Worm (Caenorhabditis elegans) whole organism, L4 larva: Measurements from ENCODE around the gene sri-69.

ENCODE experiments used
- D1046.2 ChIP-seq: fragments of 200-800 bp; sonication (Bioruptor generic); IDR thresholded peaks from 2 replicates; pipeline ENCODE4 v1.3.6; 2022; ENCODE audit warnings: missing genetic modification characterization, missing compliant biosample characterization
- F44E2.7 ChIP-seq: fragments of 200-800 bp; sonication (Bioruptor generic); IDR thresholded peaks from 2 replicates; pipeline ENCODE4 v2.1.2; 2022; ENCODE audit warnings: missing genetic modification characterization, missing compliant biosample characterization
- R02D3.7 ChIP-seq: fragments of 150-350 bp; sonication (generic microtip); optimal IDR thresholded peaks from 3 replicates; lab custom pipeline; 2014; ENCODE audit warnings: missing biosample characterization, missing genetic modification characterization
- T26A8.4 ChIP-seq: fragments of 200-800 bp; sonication (Bioruptor generic); IDR thresholded peaks from 2 replicates; pipeline ENCODE4 v1.3.6; 2022; ENCODE audit warnings: missing genetic modification characterization, missing compliant biosample characterization
- ZK337.2 ChIP-seq: fragments of 200-800 bp; sonication (Bioruptor generic); IDR thresholded peaks from 2 replicates; pipeline ENCODE4 v1.3.6; 2022; ENCODE audit warnings: missing genetic modification reagents, missing genetic modification characterization, missing compliant biosample characterization
- aly-2 ChIP-seq: sonication (generic microtip); optimal IDR thresholded peaks from 2 replicates; lab custom pipeline; 2018; ENCODE audit warnings: missing biosample characterization, missing genetic modification characterization
- attf-4 ChIP-seq: sonication (generic microtip); optimal IDR thresholded peaks from 3 replicates; lab custom pipeline; 2017; ENCODE audit warnings: missing biosample characterization, missing genetic modification characterization
- cey-2 ChIP-seq: sonication (generic microtip); optimal IDR thresholded peaks from 3 replicates; lab custom pipeline; 2017; ENCODE audit warnings: missing genetic modification characterization, mild to moderate bottlenecking, missing compliant biosample characterization, antibody characterized with exemption, borderline replicate concordance; ENCODE audit not compliant: insufficient read depth
- daf-19 ChIP-seq: fragments of 200-800 bp; sonication (Bioruptor generic); conservative IDR thresholded peaks from 2 replicates; pipeline ENCODE4 v1.3.6; 2022; ENCODE audit warnings: missing genetic modification characterization, missing compliant biosample characterization
- daf-8 ChIP-seq: fragments of 200-800 bp; sonication (Bioruptor generic); IDR thresholded peaks from 2 replicates; pipeline ENCODE4 v1.3.6; 2022; ENCODE audit warnings: missing genetic modification characterization, missing compliant biosample characterization
- dmd-6 ChIP-seq: fragments of 200-800 bp; sonication (Bioruptor generic); IDR thresholded peaks from 2 replicates; pipeline ENCODE4 v1.3.6; 2022; ENCODE audit warnings: missing genetic modification reagents, missing genetic modification characterization, missing compliant biosample characterization
- dpl-1 ChIP-seq: fragments of 150-350 bp; optimal IDR thresholded peaks from 2 replicates; lab custom pipeline; 2014; ENCODE audit warnings: missing biosample characterization, missing genetic modification reagents, missing genetic modification characterization
- egl-43 ChIP-seq: fragments of 200-800 bp; sonication (Bioruptor generic); IDR thresholded peaks from 2 replicates; pipeline ENCODE4 v1.3.6; 2022; ENCODE audit warnings: missing genetic modification reagents, missing genetic modification characterization, missing compliant biosample characterization
- fkh-10 ChIP-seq: fragments of 150-350 bp; optimal IDR thresholded peaks from 2 replicates; lab custom pipeline; 2014; ENCODE audit warnings: missing biosample characterization, missing genetic modification reagents, missing genetic modification characterization
- fos-1 ChIP-seq: fragments of 150-350 bp; optimal IDR thresholded peaks from 2 replicates; lab custom pipeline; 2014; ENCODE audit warnings: missing biosample characterization, missing genetic modification characterization
- hif-1 ChIP-seq, 2 experiments: sonication (generic microtip); optimal IDR thresholded peaks; 2 replicates each; lab custom pipeline; 2016 to 2017; ENCODE audit warnings: missing compliant biosample characterization in 2 of 2, missing genetic modification characterization in 2 of 2, missing genetic modification reagents in 2 of 2, missing genotype in 2 of 2, mild to moderate bottlenecking in 1 of 2
- lir-3 ChIP-seq: sonication (generic microtip); optimal IDR thresholded peaks from 2 replicates; lab custom pipeline; 2016; ENCODE audit warnings: mild to moderate bottlenecking, missing genetic modification characterization, missing compliant biosample characterization
- mep-1 ChIP-seq: fragments of 150-350 bp; sonication (generic microtip); optimal IDR thresholded peaks from 3 replicates; lab custom pipeline; 2014; ENCODE audit warnings: missing biosample characterization, missing genetic modification characterization
- mes-2 ChIP-seq: sonication (generic microtip); optimal IDR thresholded peaks from 2 replicates; lab custom pipeline; 2016; ENCODE audit warnings: missing genotype, mild to moderate bottlenecking, missing genetic modification characterization, missing compliant biosample characterization; ENCODE audit not compliant: poor library complexity, severe bottlenecking
- nhr-25 ChIP-seq: sonication (generic microtip); optimal IDR thresholded peaks from 2 replicates; lab custom pipeline; 2017; ENCODE audit warnings: missing genetic modification characterization, mild to moderate bottlenecking, missing compliant biosample characterization, antibody characterized with exemption, moderate library complexity, borderline replicate concordance; ENCODE audit not compliant: insufficient read depth
- nhr-6 ChIP-seq: fragments of 150-350 bp; optimal IDR thresholded peaks from 2 replicates; lab custom pipeline; 2014; ENCODE audit warnings: missing biosample characterization, missing genetic modification characterization
- rbr-2 ChIP-seq: sonication (generic microtip); optimal IDR thresholded peaks from 2 replicates; lab custom pipeline; 2016; ENCODE audit warnings: missing genotype, missing genetic modification characterization, missing compliant biosample characterization
- set-16 ChIP-seq: fragments of 200-800 bp; sonication (Bioruptor generic); IDR thresholded peaks from 2 replicates; pipeline ENCODE4 v1.3.6; 2022; ENCODE audit warnings: missing genetic modification reagents, missing genetic modification characterization, missing compliant biosample characterization
- snpc-1.2 ChIP-seq: fragments of 200-800 bp; sonication (Bioruptor generic); IDR thresholded peaks from 2 replicates; pipeline ENCODE4 v1.3.6; 2022; ENCODE audit warnings: missing genetic modification reagents, missing genetic modification characterization, missing compliant biosample characterization
- spr-1 ChIP-seq: sonication (generic microtip); optimal IDR thresholded peaks from 2 replicates; lab custom pipeline; 2016; ENCODE audit warnings: mild to moderate bottlenecking, missing genetic modification characterization, missing compliant biosample characterization
- tra-1 ChIP-seq: fragments of 200-800 bp; sonication (Bioruptor generic); IDR thresholded peaks from 2 replicates; pipeline ENCODE4 v1.3.6; 2022; ENCODE audit warnings: missing genetic modification reagents, missing genetic modification characterization, missing compliant biosample characterization
- unc-39 ChIP-seq: sonication (generic microtip); optimal IDR thresholded peaks from 2 replicates; lab custom pipeline; 2017; ENCODE audit warnings: missing biosample characterization, missing genetic modification characterization
- unc-62 ChIP-seq, 3 experiments: fragments of 150-350 bp in 1 of 3; sonication (generic microtip); optimal IDR thresholded peaks in 2 of 3; peaks in 1 of 3; 1 replicate in 1 of 3; 2 replicates in 2 of 3; lab custom pipeline; 2014 to 2017; ENCODE audit warnings: missing biosample characterization in 3 of 3, missing genetic modification characterization in 3 of 3, missing genetic modification reagents in 3 of 3, missing genotype in 1 of 3
- vab-7 ChIP-seq: fragments of 200-800 bp; sonication (Bioruptor generic); IDR thresholded peaks from 2 replicates; pipeline ENCODE4 v1.3.6; 2022; ENCODE audit warnings: missing genetic modification reagents, missing genetic modification characterization, missing compliant biosample characterization
- zag-1 ChIP-seq: fragments of 150-350 bp; optimal IDR thresholded peaks from 2 replicates; lab custom pipeline; 2014; ENCODE audit warnings: missing biosample characterization, missing genetic modification characterization

The sri-69 gene

DNA sequence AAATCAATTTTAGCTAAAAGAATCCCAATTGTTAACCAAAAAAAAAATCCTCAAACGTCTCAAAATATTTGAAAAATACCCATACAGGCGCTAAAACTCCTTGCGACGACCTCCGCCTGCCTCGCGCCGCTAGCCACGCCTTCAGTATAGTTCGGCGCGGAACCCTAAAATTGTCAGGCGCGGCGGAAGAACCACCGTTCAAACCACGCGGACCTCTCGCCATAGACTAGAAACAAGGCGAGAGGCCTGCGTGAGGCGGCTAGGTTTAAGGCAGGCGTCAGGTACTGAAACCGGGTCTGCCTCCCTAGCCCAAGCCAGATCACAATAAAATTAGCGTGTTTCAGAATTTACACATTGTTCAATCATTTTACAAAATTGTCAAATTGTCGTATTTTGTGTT, 15.8 kb downstream of the sri-69 start:
- TF ChIP-seq set-16 (GFP tag; lab: Robert Waterston, UW) (peak; percentile 64), mep-1 (no peak)
- TF ChIP-seq, all 104 proteins: peak for 1

DNA sequence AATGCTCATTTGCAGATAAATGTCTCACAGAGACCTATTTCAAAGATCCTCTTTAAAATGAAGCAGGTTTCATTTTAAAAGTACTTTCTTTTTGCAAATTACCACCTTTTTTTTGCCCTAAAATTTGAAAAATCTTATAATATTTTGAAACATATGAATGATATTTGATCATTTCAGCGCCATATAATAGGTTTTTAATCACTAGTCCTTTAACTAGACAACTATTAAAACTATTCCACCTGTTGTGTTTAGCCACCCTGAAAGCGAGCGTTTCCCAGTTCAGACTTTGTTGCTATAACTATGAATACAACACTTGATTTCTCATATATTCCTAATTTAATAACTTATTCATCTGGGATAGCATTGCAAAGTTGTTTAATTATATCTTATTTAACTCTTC, 16.5 kb downstream of the sri-69 start, which contains the start of gene srz-95:
TSS of gene srz-95 (plus strand) at position 301 of the 400 bp plus-strand sequence.
- TF ChIP-seq R02D3.7 = no peak
- TF ChIP-seq spr-1 = no peak
- no peak for TF ChIP-seq D1046.2
- no peak for TF ChIP-seq attf-4 (tag; lab: Kevin White, UChicago)
- TF ChIP-seq, all 104 proteins: peak for 0

DNA sequence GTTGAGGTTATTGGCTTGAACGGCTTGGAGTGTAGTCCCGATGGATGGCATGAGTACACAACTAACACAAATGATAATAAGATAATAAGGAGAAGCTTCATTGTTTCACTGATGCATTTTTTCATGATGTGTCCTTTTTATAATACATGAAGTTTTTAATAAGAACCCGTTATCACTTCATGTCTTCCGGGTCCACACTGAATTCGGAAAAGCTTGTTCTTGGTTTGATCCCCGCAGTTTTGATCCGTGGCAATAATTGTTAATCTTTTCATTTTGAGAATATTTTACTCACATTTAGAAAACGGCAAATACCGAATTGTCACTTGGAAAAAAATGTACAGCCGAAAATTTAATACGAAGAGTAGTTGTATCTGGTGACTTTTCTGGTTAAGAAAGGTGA, 19.6 kb downstream of the sri-69 start, which contains the start of gene Y102A5C.27:
TSS of gene Y102A5C.27 (minus strand) at position 101 of the 400 bp plus-strand sequence.
- TF ChIP-seq nhr-6 = no peak
- TF ChIP-seq daf-19 (GFP tag; lab: Robert Waterston, UW) = no peak
- no peak for TF ChIP-seq rbr-2 (tag; lab: Kevin White, UChicago)
- no peak for TF ChIP-seq tra-1 (GFP tag; lab: Robert Waterston, UW)
- TF ChIP-seq dmd-6 (GFP tag; lab: Robert Waterston, UW) = no peak
- TF ChIP-seq attf-4 (tag; lab: Kevin White, UChicago) = no peak

DNA sequence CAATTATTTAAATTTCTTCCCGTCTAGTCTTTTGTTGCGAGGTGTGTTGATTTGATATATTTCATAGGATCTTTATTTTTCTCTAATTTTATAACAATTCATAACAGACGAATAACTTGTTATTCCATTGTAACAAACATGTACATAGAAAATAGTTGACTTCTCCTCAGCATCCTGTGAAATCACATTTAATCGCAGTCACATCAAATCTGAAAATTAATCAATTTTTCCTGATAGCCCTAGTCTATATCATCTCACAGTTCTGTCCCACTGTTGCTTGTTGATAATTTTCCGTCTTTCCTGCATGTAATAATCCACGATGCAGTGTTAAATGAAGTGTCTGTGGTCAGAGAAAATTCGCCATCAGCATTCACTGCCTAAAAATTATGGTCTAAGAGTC, 20.4 kb downstream of the sri-69 start:
- TF ChIP-seq vab-7 = no peak
- TF ChIP-seq unc-62 (GFP tag; optimal IDR thresholded peaks at IDR 0.05 in 1 of 2; lab: Kevin White, UChicago) = peak in 1 of 2 experiments; percentile 97
- TF ChIP-seq unc-62 (tag; optimal IDR thresholded peaks at IDR 0.05; lab: Kevin White, UChicago) = no peak

DNA sequence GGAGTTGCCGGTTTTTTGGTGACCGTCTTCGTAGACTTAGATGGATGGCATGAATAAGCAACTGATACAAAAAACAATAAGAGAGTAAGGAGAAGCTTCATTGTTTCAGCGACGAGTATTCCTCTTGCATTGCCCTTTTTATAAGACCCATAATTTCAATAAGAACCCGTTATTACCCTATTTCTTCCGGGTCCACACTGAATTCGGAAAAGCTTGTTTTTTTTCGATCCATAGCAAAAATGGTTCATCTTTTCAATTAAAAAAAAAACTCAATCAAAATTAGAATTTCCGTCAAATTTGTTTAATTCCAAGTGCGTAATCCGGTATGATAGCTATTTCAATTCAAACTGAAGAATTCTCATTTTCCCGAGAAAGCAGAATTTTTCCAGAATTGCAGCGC, 21.2 kb downstream of the sri-69 start, which contains the start of gene Y102A5C.40:
TSS of gene Y102A5C.40 (minus strand) at position 101 of the 400 bp plus-strand sequence.
- no peak for TF ChIP-seq F44E2.7 (GFP tag; lab: Robert Waterston, UW)
- no peak for TF ChIP-seq zag-1 (tag; lab: Kevin White, UChicago)
- no peak for TF ChIP-seq T26A8.4
- no peak for TF ChIP-seq fkh-10

DNA sequence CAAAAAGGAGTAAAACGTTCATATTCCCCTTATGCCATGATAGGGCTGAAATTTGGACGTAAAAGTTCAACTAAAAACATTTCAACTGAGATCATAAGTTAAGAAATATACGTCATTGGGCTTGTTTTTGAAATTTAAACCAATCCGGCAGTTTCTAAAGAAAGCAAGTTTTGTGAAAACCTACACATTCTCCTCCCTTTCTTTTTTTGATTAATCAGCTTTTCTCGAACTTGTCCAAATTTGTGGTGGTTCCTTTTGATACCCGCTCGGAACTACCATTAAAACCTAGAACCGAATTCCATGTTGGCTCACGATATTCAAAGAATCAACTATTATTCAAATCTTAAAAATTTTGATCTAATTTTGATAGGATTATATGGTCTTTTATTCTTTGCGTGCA, 27.8 kb downstream of the sri-69 start, which contains the start of gene srz-54:
TSS of gene srz-54 (plus strand) at position 301 of the 400 bp plus-strand sequence.
- TF ChIP-seq fos-1 = no peak
- no peak for TF ChIP-seq nhr-25 (tag; lab: Kevin White, UChicago)
- TF ChIP-seq zag-1 (tag; lab: Kevin White, UChicago) = no peak
- no peak for TF ChIP-seq D1046.2
- no peak for TF ChIP-seq lir-3 (tag; lab: Kevin White, UChicago)
- TF ChIP-seq cey-2 (tag; lab: Kevin White, UChicago) = no peak
- TF ChIP-seq hif-1 (tag; optimal IDR thresholded peaks at IDR 0.05; lab: Kevin White, UChicago) = no peak
- no peak for TF ChIP-seq daf-19 (GFP tag; lab: Robert Waterston, UW)
- no peak for TF ChIP-seq daf-8 (GFP tag; lab: Robert Waterston, UW)
- TF ChIP-seq aly-2 (tag; lab: Kevin White, UChicago) = no peak
- TF ChIP-seq dmd-6 (GFP tag; lab: Robert Waterston, UW) = no peak
- no peak for TF ChIP-seq egl-43 (GFP tag; lab: Robert Waterston, UW)
- TF ChIP-seq mes-2 = no peak
- no peak for TF ChIP-seq T26A8.4

ce11 chrV:16974919-16975318, 33.3 kb downstream of the sri-69 start, which contains the start of gene srx-54:
TSS of gene srx-54 (plus strand) at chrV:16975219.
- TF ChIP-seq unc-39 (tag; lab: Kevin White, UChicago) = no peak
- no peak for TF ChIP-seq ZK337.2 (GFP tag; lab: Robert Waterston, UW)
- TF ChIP-seq dpl-1 = no peak
- no peak for TF ChIP-seq cey-2 (tag; lab: Kevin White, UChicago)
- no peak for TF ChIP-seq daf-8 (GFP tag; lab: Robert Waterston, UW)
- TF ChIP-seq snpc-1.2 (GFP tag; lab: Robert Waterston, UW) = no peak
